Worm (Caenorhabditis elegans): ENCODE results near the gene tbx-9.

The tbx-9 gene

ce11 chrIII:10376041-10376440, 34.4 kb upstream of the tbx-9 start:
- TF ChIP-seq elt-2 (tag; optimal IDR thresholded peaks at IDR 0.05) (peak; percentile 70), fkh-10 (GFP tag; optimal IDR thresholded peaks at IDR 0.05) (no peak), nhr-11 (tag; optimal IDR thresholded peaks at IDR 0.05) (no peak)

- TF ChIP-seq rnt-1 (tag; optimal IDR thresholded peaks at IDR 0.05) (no peak), elt-4 (tag; optimal IDR thresholded peaks at IDR 0.05) (no peak), ttx-3 (tag; optimal IDR thresholded peaks at IDR 0.05) (no peak), pha-2 (tag; optimal IDR thresholded peaks at IDR 0.05) (no peak), Y22D7AL.16 (tag; optimal IDR thresholded peaks at IDR 0.05) (no peak), unc-86 (tag; optimal IDR thresholded peaks at IDR 0.05) (no peak), nhr-11 (tag; optimal IDR thresholded peaks at IDR 0.05) (no peak)
These were observed 32.2 kb upstream of the tbx-9 start for ce11 chrIII:10373845-10374244.

DNA sequence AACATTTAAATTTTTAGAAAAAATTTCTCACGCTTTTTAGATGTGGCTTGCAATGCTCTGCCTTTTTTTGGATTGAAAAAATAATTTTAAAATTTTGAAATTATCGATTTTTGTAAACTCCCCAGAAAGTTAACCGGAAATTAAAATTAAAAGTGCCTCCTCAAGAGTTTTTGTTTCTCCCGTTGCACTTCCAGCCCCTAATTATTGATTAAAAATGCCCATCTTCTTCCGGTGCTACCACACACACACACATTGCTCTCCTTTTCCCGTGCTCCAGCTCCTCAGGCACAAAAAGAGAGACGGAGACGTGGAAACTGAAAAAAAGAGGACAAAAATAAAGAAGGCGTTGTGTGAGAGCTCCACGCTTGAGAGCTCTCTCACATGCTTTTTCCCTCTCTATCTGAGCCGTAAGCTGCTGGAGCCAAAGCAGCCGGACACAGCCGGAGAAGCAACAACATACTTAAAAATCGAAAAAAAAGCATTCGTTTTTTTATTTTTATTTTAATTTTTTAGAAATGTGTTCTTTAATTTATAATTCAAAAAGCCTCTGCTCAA, 25.8 kb upstream of the tbx-9 start:
- TF ChIP-seq ceh-48 (tag; optimal IDR thresholded peaks at IDR 0.05) (peak; percentile 56), che-1 (tag; optimal IDR thresholded peaks at IDR 0.05) (no peak), unc-42 (tag; optimal IDR thresholded peaks at IDR 0.05) (peak; percentile 37)

DNA sequence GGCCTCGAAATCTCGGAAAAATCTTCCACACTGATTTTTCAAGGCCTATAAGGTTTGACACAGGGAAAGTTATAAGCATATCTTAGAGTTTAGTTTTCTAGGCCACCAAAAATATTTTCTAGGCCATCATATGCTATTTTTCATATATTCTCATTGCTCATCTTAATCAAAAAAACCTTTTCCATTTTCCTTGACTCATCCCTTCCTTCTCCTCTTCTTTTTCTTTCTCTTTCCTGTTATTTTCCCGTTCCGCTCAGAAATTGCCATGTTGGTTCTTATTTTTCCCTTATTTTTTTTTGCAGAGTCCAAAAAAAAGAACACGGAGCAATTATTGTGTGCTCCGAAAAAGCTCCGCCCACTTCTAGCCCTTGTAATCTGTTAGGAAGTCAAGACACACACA, 23.0 kb upstream of the tbx-9 start, which contains the start of gene tbc-8:
TSS of gene tbc-8 (plus strand) at position 301 of the 400 bp plus-strand sequence.
- TF ChIP-seq ztf-16 (tag; optimal IDR thresholded peaks at IDR 0.05), result no peak
- TF ChIP-seq syd-9 (tag; optimal IDR thresholded peaks at IDR 0.05), result no peak
- no peak for TF ChIP-seq elt-2 (tag; optimal IDR thresholded peaks at IDR 0.05)
- no peak for TF ChIP-seq dve-1 (tag; optimal IDR thresholded peaks at IDR 0.05)
- no peak for TF ChIP-seq pax-1 (tag; optimal IDR thresholded peaks at IDR 0.05)
- TF ChIP-seq Y22D7AL.16 (tag; optimal IDR thresholded peaks at IDR 0.05), result no peak
- TF ChIP-seq lim-6 (tag; optimal IDR thresholded peaks at IDR 0.05), result no peak
- no peak for TF ChIP-seq ceh-34 (tag; optimal IDR thresholded peaks at IDR 0.05)
- TF ChIP-seq tbx-7 (tag; optimal IDR thresholded peaks at IDR 0.05), result no peak
- no peak for TF ChIP-seq ceh-19 (GFP tag; optimal IDR thresholded peaks at IDR 0.05)

- TF ChIP-seq lim-6 (tag; optimal IDR thresholded peaks at IDR 0.05), result no peak
- no peak for TF ChIP-seq K02D7.2 (tag; optimal IDR thresholded peaks at IDR 0.05)
- TF ChIP-seq hlh-6 (tag; optimal IDR thresholded peaks at IDR 0.05), result no peak
These were observed 21.3 kb upstream of the tbx-9 start for ce11 chrIII:10362920-10363319.

- TF ChIP-seq unc-42 (tag; optimal IDR thresholded peaks at IDR 0.05) (no peak), elt-2 (tag; optimal IDR thresholded peaks at IDR 0.05) (no peak), elt-4 (tag; optimal IDR thresholded peaks at IDR 0.05) (no peak), unc-86 (tag; optimal IDR thresholded peaks at IDR 0.05) (no peak), ahr-1 (tag; optimal IDR thresholded peaks at IDR 0.05) (no peak), pag-3 (tag; optimal IDR thresholded peaks at IDR 0.05; ENCODE audit: borderline replicate concordance) (no peak), sox-2 (GFP tag; IDR thresholded peaks at IDR 0.05) (no peak), ceh-34 (tag; optimal IDR thresholded peaks at IDR 0.05) (no peak), ceh-24 (tag; optimal IDR thresholded peaks at IDR 0.05) (no peak), fkh-10 (GFP tag; optimal IDR thresholded peaks at IDR 0.05) (no peak), ceh-18 (tag; optimal IDR thresholded peaks at IDR 0.05) (no peak), syd-9 (tag; optimal IDR thresholded peaks at IDR 0.05) (no peak), ttx-3 (tag; optimal IDR thresholded peaks at IDR 0.05) (no peak), unc-3 (GFP tag; conservative IDR thresholded peaks at IDR 0.05) (no peak), unc-3 (tag; optimal IDR thresholded peaks at IDR 0.05) (no peak), hlh-15 (tag; optimal IDR thresholded peaks at IDR 0.05) (no peak), ceh-19 (GFP tag; optimal IDR thresholded peaks at IDR 0.05) (no peak)
These were observed 19.8 kb upstream of the tbx-9 start for ce11 chrIII:10361456-10361855.

DNA sequence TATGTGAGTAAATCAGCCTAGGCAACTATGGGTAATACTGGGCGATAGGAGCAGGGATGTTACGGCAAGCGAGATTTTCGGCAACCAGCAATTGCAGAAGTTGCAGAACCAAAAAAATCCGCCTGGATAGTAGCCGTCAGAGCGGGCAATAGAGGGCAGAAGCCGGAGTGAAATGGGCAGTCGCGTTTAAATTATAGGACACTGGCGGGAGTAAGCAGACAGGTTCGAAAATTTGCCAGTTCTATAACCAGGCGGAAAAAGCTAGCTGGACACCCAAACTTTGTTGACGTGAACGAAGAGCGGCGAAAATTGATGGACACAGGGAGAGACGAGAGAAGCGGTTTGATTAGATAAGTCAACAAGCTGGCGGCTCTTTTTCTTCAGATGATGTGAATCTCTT, 18.3 kb upstream of the tbx-9 start:
- TF ChIP-seq ceh-31 (tag; optimal IDR thresholded peaks at IDR 0.05) (no peak), hlh-13 (GFP tag; optimal IDR thresholded peaks at IDR 0.05) (no peak), ceh-24 (tag; optimal IDR thresholded peaks at IDR 0.05) (no peak), syd-9 (tag; optimal IDR thresholded peaks at IDR 0.05) (no peak), K09A11.1 (tag; optimal IDR thresholded peaks at IDR 0.05; ENCODE audit: insufficient read depth) (no peak), ceh-19 (GFP tag; optimal IDR thresholded peaks at IDR 0.05) (no peak), ceh-30 (tag; optimal IDR thresholded peaks at IDR 0.05) (no peak), npax-4 (tag; optimal IDR thresholded peaks at IDR 0.05) (no peak), tbx-7 (tag; optimal IDR thresholded peaks at IDR 0.05) (no peak), fkh-10 (GFP tag; optimal IDR thresholded peaks at IDR 0.05) (no peak), unc-3 (GFP tag; conservative IDR thresholded peaks at IDR 0.05) (no peak), unc-3 (tag; optimal IDR thresholded peaks at IDR 0.05) (no peak), nfya-1 (tag; optimal IDR thresholded peaks at IDR 0.05) (no peak), pros-1 (tag; optimal IDR thresholded peaks at IDR 0.05) (no peak), nhr-232 (tag; optimal IDR thresholded peaks at IDR 0.05) (no peak), ref-2 (tag; optimal IDR thresholded peaks at IDR 0.05) (no peak)
